Worm (Caenorhabditis elegans): Measurements from ENCODE around the gene gei-6.

gei-6 gene

DNA sequence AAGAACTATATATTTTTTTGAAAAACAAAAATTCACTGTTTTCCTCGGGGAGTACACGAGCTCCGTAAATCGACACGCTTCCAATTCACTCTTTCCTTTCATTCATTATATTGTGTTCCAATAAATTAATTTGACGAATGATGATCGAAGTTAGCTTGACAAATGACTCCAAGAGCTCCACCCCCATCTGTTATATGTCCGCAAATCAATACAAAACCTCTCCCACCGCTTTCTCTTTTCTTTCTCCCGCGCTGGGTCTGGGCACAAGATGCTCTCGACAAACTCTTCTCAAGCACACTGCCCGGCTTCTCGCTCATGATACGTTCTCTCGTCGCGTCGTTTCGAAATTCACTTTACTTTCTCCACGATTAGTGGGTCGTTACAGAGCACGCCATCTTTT is 6.7 kb downstream of the gei-6 start, which contains the start of gene C13F10.1:
Gene C13F10.1 (plus strand): TSS at position 138 of the 400 bp plus-strand sequence.
- no peak for TF ChIP-seq nhr-85 (tag)
- TF ChIP-seq ceh-90 (tag; optimal IDR thresholded peaks at IDR 0.05), result no peak
- TF ChIP-seq ceh-82 (tag; optimal IDR thresholded peaks at IDR 0.05), result peak in 1 of 3 experiments; percentile 2
- no peak for TF ChIP-seq lin-39 (tag; optimal IDR thresholded peaks at IDR 0.05)
- no peak for TF ChIP-seq lir-3 (tag; optimal IDR thresholded peaks at IDR 0.05; ENCODE audit: poor library complexity)
- TF ChIP-seq lin-14 (GFP tag; optimal IDR thresholded peaks at IDR 0.05), result peak; percentile 40
- peak; percentile 53 for TF ChIP-seq rnt-1 (tag; optimal IDR thresholded peaks at IDR 0.05)
- TF ChIP-seq dsc-1 (tag; optimal IDR thresholded peaks at IDR 0.05), result peak; percentile 23
- no peak for TF ChIP-seq fkh-4 (tag; optimal IDR thresholded peaks at IDR 0.05; ENCODE audit: borderline replicate concordance)

DNA sequence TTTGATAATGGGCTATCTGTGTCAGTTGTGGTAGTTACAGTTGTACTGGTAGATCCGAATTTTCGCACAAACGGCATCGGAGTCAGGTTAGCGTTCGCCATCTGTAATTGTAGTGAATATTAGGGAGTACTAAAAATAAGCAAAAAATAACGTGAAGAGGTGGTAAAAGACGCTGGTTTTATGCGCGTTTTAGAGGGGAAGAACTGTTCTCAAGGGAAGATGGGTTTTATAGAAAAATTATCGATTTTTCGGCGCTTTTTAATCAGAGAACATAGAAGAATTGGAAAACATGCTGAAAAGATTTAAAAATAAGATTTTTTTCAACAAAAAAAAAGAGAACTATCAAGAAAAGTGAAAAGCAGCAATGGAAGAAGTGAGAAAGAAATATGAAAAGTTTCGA is 7.5 kb downstream of the gei-6 start, which contains the start of gene C13F10.7:
Gene C13F10.7 (minus strand): TSS at position 101 of the 400 bp plus-strand sequence.
- TF ChIP-seq fos-1 (tag; optimal IDR thresholded peaks at IDR 0.05) (no peak), dsc-1 (tag; optimal IDR thresholded peaks at IDR 0.05) (no peak)

- no peak for TF ChIP-seq unc-98 (GFP tag; IDR thresholded peaks at IDR 0.05)
- TF ChIP-seq ets-5 (GFP tag; IDR thresholded peaks at IDR 0.05), result no peak
- TF ChIP-seq lin-15B (tag; optimal IDR thresholded peaks at IDR 0.05), result no peak
- no peak for TF ChIP-seq hpl-2 (GFP tag; optimal IDR thresholded peaks at IDR 0.05)
- peak in 1 of 2 experiments; percentile 42 for TF ChIP-seq lin-35 (GFP tag; optimal IDR thresholded peaks at IDR 0.05)
- no peak for TF ChIP-seq mdl-1 (tag; optimal IDR thresholded peaks at IDR 0.05)
- no peak for TF ChIP-seq C34B4.2 (tag; optimal IDR thresholded peaks at IDR 0.05)
- no peak for TF ChIP-seq efl-1 (optimal IDR thresholded peaks at IDR 0.05)
- peak in 1 of 2 experiments; percentile 93 for TF ChIP-seq efl-1 (GFP tag; optimal IDR thresholded peaks at IDR 0.05 in 1 of 2)
- no peak for TF ChIP-seq pag-3 (tag; optimal IDR thresholded peaks at IDR 0.05; ENCODE audit: borderline replicate concordance, insufficient read depth)
- peak; percentile 46 for TF ChIP-seq lin-14 (GFP tag; optimal IDR thresholded peaks at IDR 0.05)
- TF ChIP-seq dpl-1 (GFP tag; optimal IDR thresholded peaks at IDR 0.05), result peak in 1 of 3 experiments; percentile 40
- no peak for TF ChIP-seq fkh-8 (tag; optimal IDR thresholded peaks at IDR 0.05)
- no peak for TF ChIP-seq fkh-10 (GFP tag; optimal IDR thresholded peaks at IDR 0.05)
- no peak for TF ChIP-seq zag-1 (tag; optimal IDR thresholded peaks at IDR 0.05)
- TF ChIP-seq jun-1 (tag; optimal IDR thresholded peaks at IDR 0.05), result no peak
- TF ChIP-seq aha-1 (tag; optimal IDR thresholded peaks at IDR 0.05), result no peak
- TF ChIP-seq fos-1 (tag; optimal IDR thresholded peaks at IDR 0.05), result no peak
- TF ChIP-seq C04F5.9 (tag; optimal IDR thresholded peaks at IDR 0.05), result no peak
- no peak for TF ChIP-seq alr-1 (tag; optimal IDR thresholded peaks at IDR 0.05; ENCODE audit: borderline replicate concordance)
- TF ChIP-seq nhr-85 (tag), result peak; percentile 48
- TF ChIP-seq efl-3 (GFP tag; optimal IDR thresholded peaks at IDR 0.05), result no peak
- no peak for TF ChIP-seq snu-23 (GFP tag; optimal IDR thresholded peaks at IDR 0.05)
- TF ChIP-seq mef-2 (tag; optimal IDR thresholded peaks at IDR 0.05), result no peak
- TF ChIP-seq fkh-4 (tag; optimal IDR thresholded peaks at IDR 0.05; ENCODE audit: borderline replicate concordance), result no peak
These were observed 9.6 kb downstream of the gei-6 start, which contains the start of the genes C13F10.8, C13F10.6 and kxd-1 for ce11 chrV:7220973-7221519. C13F10.8 (minus strand) TSS chrV:7221023. C13F10.6 (minus strand) TSS chrV:7221039. kxd-1 (plus strand) TSS chrV:7221469.

ce11 chrV:7218988-7219387 is 11.7 kb downstream of the gei-6 start, which contains the start of gene C13F10.5:
C13F10.5 (minus strand) TSS chrV:7219088.
- TF ChIP-seq lsy-2 (tag; optimal IDR thresholded peaks at IDR 0.05) (no peak), elt-2 (tag; optimal IDR thresholded peaks at IDR 0.05) (no peak), unc-30 (tag; optimal IDR thresholded peaks at IDR 0.05) (no peak), skn-1 (tag; optimal IDR thresholded peaks at IDR 0.05) (no peak), F16B12.6 (tag; optimal IDR thresholded peaks at IDR 0.05) (no peak), tbx-2 (tag; optimal IDR thresholded peaks at IDR 0.05) (no peak), nhr-237 (tag; optimal IDR thresholded peaks at IDR 0.05) (no peak), ztf-11 (tag; optimal IDR thresholded peaks at IDR 0.05) (no peak), snpc-4 (tag; optimal IDR thresholded peaks at IDR 0.05) (no peak), nhr-84 (tag; optimal IDR thresholded peaks at IDR 0.05) (no peak), mep-1 (tag; optimal IDR thresholded peaks at IDR 0.05) (no peak), hlh-17 (GFP tag; optimal IDR thresholded peaks at IDR 0.05; ENCODE audit: borderline replicate concordance) (no peak), zag-1 (tag; optimal IDR thresholded peaks at IDR 0.05) (no peak), tlp-1 (tag; optimal IDR thresholded peaks at IDR 0.05) (no peak), nhr-20 (tag; optimal IDR thresholded peaks at IDR 0.05) (no peak), ces-1 (GFP tag; optimal IDR thresholded peaks at IDR 0.05) (no peak), ztf-4 (tag; optimal IDR thresholded peaks at IDR 0.05) (no peak), hlh-4 (tag; optimal IDR thresholded peaks at IDR 0.05) (no peak)
